Fruit fly (Drosophila melanogaster) whole organism, pupa: ENCODE measurements around the gene CG31777.

Experiments
- CG10348 ChIP-seq: fragments of 200-800 bp; sonication (Bioruptor generic); IDR thresholded peaks from 2 replicates; pipeline ENCODE4 v1.3.6; 2022; ENCODE audit warnings: missing biosample characterization, missing genetic modification characterization
- CG12605 ChIP-seq: fragments of 200-800 bp; sonication (Bioruptor generic); IDR thresholded peaks from 2 replicates; pipeline ENCODE4 v1.3.6; 2022; ENCODE audit warnings: missing biosample characterization, missing genetic modification characterization
- CG13204 ChIP-seq: fragments of 200-800 bp; sonication (Bioruptor generic); optimal IDR thresholded peaks from 2 replicates; lab custom pipeline; 2018; ENCODE audit warnings: missing biosample characterization, mild to moderate bottlenecking, missing genetic modification characterization, moderate library complexity
- CG14655 ChIP-seq: fragments of 200-800 bp; sonication (Bioruptor generic); optimal IDR thresholded peaks from 3 replicates; lab custom pipeline; 2017; ENCODE audit warnings: mild to moderate bottlenecking, missing biosample characterization, missing genetic modification reagents, missing genetic modification characterization
- CG15710 ChIP-seq: fragments of 200-800 bp; sonication (Bioruptor generic); optimal IDR thresholded peaks from 2 replicates; lab custom pipeline; 2018; ENCODE audit warnings: missing biosample characterization, mild to moderate bottlenecking, missing genetic modification characterization, moderate library complexity
- CG17806 ChIP-seq: fragments of 200-800 bp; sonication (Bioruptor generic); optimal IDR thresholded peaks from 2 replicates; lab custom pipeline; 2018; ENCODE audit warnings: missing biosample characterization, mild to moderate bottlenecking, missing genetic modification characterization, moderate library complexity
- CG32121 ChIP-seq: fragments of 200-800 bp; sonication (Bioruptor generic); IDR thresholded peaks from 2 replicates; pipeline ENCODE4 v1.3.6; 2022; ENCODE audit warnings: missing biosample characterization, missing genetic modification characterization
- CG34367 ChIP-seq: fragments of 200-800 bp; sonication (Bioruptor generic); optimal IDR thresholded peaks from 2 replicates; lab custom pipeline; 2018; ENCODE audit warnings: missing biosample characterization, mild to moderate bottlenecking, missing genetic modification characterization
- CG4496 ChIP-seq: fragments of 200-800 bp; sonication (Bioruptor generic); IDR thresholded peaks from 3 replicates; pipeline ENCODE4 v1.3.6; 2022; ENCODE audit warnings: missing biosample characterization, missing genetic modification characterization
- CG8159 ChIP-seq: fragments of 200-800 bp; sonication (Bioruptor generic); optimal IDR thresholded peaks from 3 replicates; lab custom pipeline; 2018; ENCODE audit warnings: missing biosample characterization, mild to moderate bottlenecking, missing genetic modification characterization, moderate library complexity
- CG8301 ChIP-seq: fragments of 200-800 bp; sonication (Bioruptor generic); optimal IDR thresholded peaks from 2 replicates; lab custom pipeline; 2018; ENCODE audit warnings: missing biosample characterization, mild to moderate bottlenecking, missing genetic modification characterization
- CG9948 ChIP-seq: fragments of 200-800 bp; sonication (Bioruptor generic); optimal IDR thresholded peaks from 2 replicates; lab custom pipeline; 2018; ENCODE audit warnings: missing biosample characterization, mild to moderate bottlenecking, missing genetic modification characterization, moderate library complexity
- D1 ChIP-seq: fragments of 200-800 bp; sonication (Bioruptor generic); optimal IDR thresholded peaks from 2 replicates; lab custom pipeline; 2018; ENCODE audit warnings: missing biosample characterization, mild to moderate bottlenecking, missing genetic modification characterization, moderate library complexity
- EcR ChIP-seq: fragments of 200-800 bp; sonication (Bioruptor generic); optimal IDR thresholded peaks from 3 replicates; lab custom pipeline; 2019; ENCODE audit warnings: missing biosample characterization, missing genetic modification characterization, mild to moderate bottlenecking, moderate library complexity, missing genetic modification reagents
- Ets98B ChIP-seq: fragments of 200-800 bp; sonication (Bioruptor generic); IDR thresholded peaks from 2 replicates; pipeline ENCODE4 v1.3.6; 2022; ENCODE audit warnings: missing biosample characterization, missing genetic modification characterization
- Pif1A ChIP-seq: fragments of 200-800 bp; sonication (Bioruptor generic); optimal IDR thresholded peaks from 3 replicates; lab custom pipeline; 2016; ENCODE audit warnings: missing biosample characterization, missing genetic modification characterization
- Pif1B ChIP-seq: fragments of 200-800 bp; sonication (Bioruptor generic); optimal IDR thresholded peaks from 3 replicates; lab custom pipeline; 2016; ENCODE audit warnings: missing biosample characterization, missing genetic modification characterization
- Snoo ChIP-seq: fragments of 200-800 bp; sonication (Bioruptor generic); optimal IDR thresholded peaks from 3 replicates; lab custom pipeline; 2017; ENCODE audit warnings: missing biosample characterization, mild to moderate bottlenecking, missing genetic modification characterization, inconsistent platforms
- fd96Ca ChIP-seq: fragments of 200-800 bp; sonication (Bioruptor generic); IDR thresholded peaks from 3 replicates; pipeline ENCODE4 v1.3.6; 2022; ENCODE audit warnings: missing biosample characterization, missing genetic modification characterization
- gl ChIP-seq: fragments of 200-800 bp; sonication (Bioruptor generic); optimal IDR thresholded peaks from 2 replicates; lab custom pipeline; 2018; ENCODE audit warnings: missing biosample characterization, mild to moderate bottlenecking, missing genetic modification characterization
- rn ChIP-seq: fragments of 200-800 bp; sonication (Bioruptor generic); IDR thresholded peaks from 2 replicates; pipeline ENCODE4 v1.3.6; 2022; ENCODE audit warnings: missing biosample characterization, missing genetic modification characterization

Gene CG31777

DNA sequence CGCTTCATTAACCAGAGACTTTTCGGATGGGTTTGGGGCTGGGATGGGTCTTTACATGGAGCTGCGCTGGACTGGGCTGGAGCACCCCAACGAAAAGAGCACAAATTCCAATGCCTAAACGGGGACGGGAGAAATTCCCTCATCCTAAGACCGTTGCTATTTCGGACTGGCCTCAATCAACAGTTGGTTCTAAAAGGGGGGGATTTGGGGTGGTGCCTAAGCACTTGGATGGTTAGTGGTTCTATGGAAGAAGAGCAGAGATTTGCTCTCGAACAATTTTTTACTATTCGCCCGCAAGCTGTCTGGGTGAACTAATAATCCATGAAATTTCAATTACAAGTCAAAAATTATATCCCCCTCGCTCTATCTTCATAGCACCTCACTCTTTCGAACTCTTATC, 22.8 kb upstream of the CG31777 start:
- TF ChIP-seq CG34367 (tag; lab: Kevin White, UChicago): no peak
- TF ChIP-seq Pif1A (GFP tag; lab: Kevin White, UChicago): no peak
- TF ChIP-seq CG32121 (GFP tag; lab: Robert Waterston, UW): no peak
- TF ChIP-seq EcR (GFP tag; lab: Kevin White, UChicago): no peak
- no peak for TF ChIP-seq Pif1B
- no peak for TF ChIP-seq gl
- TF ChIP-seq CG15710 (tag; lab: Kevin White, UChicago): no peak
- TF ChIP-seq CG13204: no peak
- no peak for TF ChIP-seq CG8301
- no peak for TF ChIP-seq rn (GFP tag; lab: Robert Waterston, UW)
- no peak for TF ChIP-seq Ets98B (GFP tag; lab: Robert Waterston, UW)
- no peak for TF ChIP-seq CG17806 (tag; lab: Kevin White, UChicago)
- TF ChIP-seq CG4496 (GFP tag; lab: Robert Waterston, UW): no peak

DNA sequence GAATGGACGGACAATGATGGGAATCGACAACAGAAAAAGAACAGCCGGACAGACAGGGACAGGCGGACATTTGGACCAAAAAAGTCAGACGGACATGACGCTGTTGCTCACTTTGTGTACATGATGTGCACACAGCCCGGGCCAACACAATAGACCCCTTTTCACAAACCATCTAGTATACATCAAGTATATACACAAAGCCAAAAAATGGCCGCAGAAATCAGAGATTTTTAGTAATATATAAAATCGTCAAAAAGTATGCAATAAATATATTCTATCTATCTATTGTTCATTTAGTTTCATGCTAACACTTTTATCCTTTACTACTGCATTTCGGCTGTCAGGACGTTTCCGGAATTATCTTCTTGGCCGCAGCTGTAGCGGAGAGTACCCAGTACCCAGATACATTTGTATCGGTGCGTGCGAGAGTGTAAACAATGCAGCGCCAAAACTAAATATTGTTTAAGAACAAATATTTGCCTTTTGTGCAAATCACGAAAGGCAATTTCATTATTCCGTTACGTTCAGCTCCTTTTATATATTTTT, 12.6 kb upstream of the CG31777 start:
- TF ChIP-seq CG14655 (GFP tag; lab: Kevin White, UChicago) (no peak), Ets98B (GFP tag; lab: Robert Waterston, UW) (no peak), EcR (GFP tag; lab: Kevin White, UChicago) (no peak), CG8159 (tag; lab: Kevin White, UChicago) (peak; percentile 49), CG32121 (GFP tag; lab: Robert Waterston, UW) (no peak), rn (GFP tag; lab: Robert Waterston, UW) (no peak), CG13204 (no peak), Snoo (tag; lab: Kevin White, UChicago) (no peak), CG17806 (tag; lab: Kevin White, UChicago) (no peak), CG8301 (no peak), CG4496 (GFP tag; lab: Robert Waterston, UW) (0 out of 3 replicates have a peak, but pooled peaks have one; percentile 27), Pif1A (GFP tag; lab: Kevin White, UChicago) (peak; percentile 52), Pif1B (peak; percentile 38), CG10348 (GFP tag; lab: Robert Waterston, UW) (no peak), gl (no peak), CG9948 (tag; lab: Kevin White, UChicago) (no peak), CG34367 (tag; lab: Kevin White, UChicago) (peak; percentile 29), fd96Ca (0 out of 3 replicates have a peak, but pooled peaks have one; percentile 12), D1 (no peak), CG15710 (tag; lab: Kevin White, UChicago) (no peak), CG12605 (GFP tag; lab: Robert Waterston, UW) (no peak)
- TF ChIP-seq, all 21 proteins: peak for 6

DNA sequence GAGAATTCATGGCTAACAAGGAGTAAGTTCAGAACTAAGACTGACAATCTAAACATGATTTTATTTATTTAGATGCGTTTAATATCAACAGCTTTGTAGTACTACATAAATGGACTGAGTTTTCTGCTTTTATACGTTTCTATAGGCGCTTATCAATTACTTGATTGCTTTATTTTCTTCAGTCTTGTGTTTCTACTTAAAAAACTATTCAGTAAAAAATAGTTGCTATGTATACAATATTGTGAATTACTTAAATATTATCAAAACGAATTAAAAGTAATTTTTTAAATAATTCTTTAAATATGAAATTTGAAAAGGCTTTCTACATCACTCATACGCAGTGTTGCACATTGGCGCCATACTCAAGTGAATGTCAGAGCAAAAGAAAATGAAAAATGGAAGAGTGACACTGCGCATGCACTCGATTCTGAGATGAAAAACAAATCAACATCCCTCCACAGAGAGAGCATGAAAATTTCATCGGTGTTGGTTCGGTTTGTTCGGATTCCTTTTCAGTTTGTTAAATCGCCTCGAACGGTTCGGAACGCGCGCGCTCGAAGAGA, 10.9 kb upstream of the CG31777 start, which contains the start of the genes lectin-24A and Shaw:
Gene lectin-24A, minus strand, starts transcription at position 101 of the 563 bp plus-strand sequence.
Gene Shaw, plus strand, starts transcription at position 513 of the 563 bp plus-strand sequence.
- TF ChIP-seq Ets98B (GFP tag; lab: Robert Waterston, UW): no peak
- no peak for TF ChIP-seq gl
- TF ChIP-seq CG32121 (GFP tag; lab: Robert Waterston, UW): no peak
- TF ChIP-seq fd96Ca: no peak
- TF ChIP-seq CG34367 (tag; lab: Kevin White, UChicago): no peak
- TF ChIP-seq EcR (GFP tag; lab: Kevin White, UChicago): no peak
- no peak for TF ChIP-seq CG4496 (GFP tag; lab: Robert Waterston, UW)
- no peak for TF ChIP-seq D1
- TF ChIP-seq CG14655 (GFP tag; lab: Kevin White, UChicago): no peak
- TF ChIP-seq CG9948 (tag; lab: Kevin White, UChicago): no peak
- no peak for TF ChIP-seq CG15710 (tag; lab: Kevin White, UChicago)
- TF ChIP-seq CG10348 (GFP tag; lab: Robert Waterston, UW): no peak
- TF ChIP-seq Snoo (tag; lab: Kevin White, UChicago): no peak
- no peak for TF ChIP-seq CG8301
- no peak for TF ChIP-seq rn (GFP tag; lab: Robert Waterston, UW)
- TF ChIP-seq CG12605 (GFP tag; lab: Robert Waterston, UW): no peak
- TF ChIP-seq Pif1A (GFP tag; lab: Kevin White, UChicago): no peak
- TF ChIP-seq, all 21 proteins: peak for 0

DNA sequence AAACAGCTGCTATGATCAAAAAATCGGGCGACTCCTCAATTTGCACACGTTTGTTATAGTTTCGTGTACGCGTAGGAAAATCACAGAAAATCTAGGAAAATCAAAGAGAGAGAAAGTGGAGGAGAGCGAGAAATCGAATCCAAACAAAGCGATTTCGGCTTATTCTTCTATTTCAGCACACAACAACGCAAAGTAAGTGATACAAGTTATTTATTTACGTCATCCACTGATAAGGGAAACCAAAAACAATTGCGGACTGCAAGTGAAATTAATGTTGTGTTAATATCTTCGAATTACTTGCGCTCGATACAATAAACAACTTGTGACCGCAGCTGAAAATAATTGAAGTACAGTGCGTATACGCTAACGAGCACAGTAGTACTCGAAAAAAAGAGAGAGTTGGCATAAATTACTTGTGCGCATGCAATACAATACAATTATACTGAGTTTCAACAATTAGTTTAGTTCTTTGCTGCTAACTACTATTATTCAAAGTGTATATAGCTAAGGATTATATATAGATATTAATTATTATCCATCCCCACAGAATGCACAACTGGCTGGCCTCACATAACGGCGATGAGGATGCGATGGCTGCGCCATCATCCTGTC, 6.8 kb upstream of the CG31777 start:
- TF ChIP-seq Ets98B (GFP tag; lab: Robert Waterston, UW): no peak; the same call in 1 of the 2 replicates
- TF ChIP-seq fd96Ca: no peak
- no peak for TF ChIP-seq Pif1B

DNA sequence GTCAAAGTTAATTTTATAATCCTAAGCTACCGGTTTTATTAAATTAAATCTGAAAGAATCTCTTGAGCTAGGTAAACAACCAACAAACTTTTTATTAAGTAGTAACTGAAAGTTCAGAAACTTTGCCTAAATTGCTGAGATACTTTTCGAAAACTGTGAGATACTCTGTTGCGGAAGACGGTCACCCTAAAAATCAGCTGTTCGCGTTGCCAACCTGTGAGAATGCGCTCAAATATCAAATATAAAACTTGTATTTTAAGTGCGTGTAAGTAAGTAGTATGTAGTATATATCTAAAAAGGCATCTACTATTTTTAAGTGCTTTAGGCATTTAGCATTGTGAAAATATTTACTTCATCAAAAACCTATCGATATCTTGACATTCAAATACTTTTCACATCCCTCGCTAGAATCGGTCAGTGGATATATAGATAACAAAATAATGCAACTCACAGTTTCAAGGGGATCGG, 6.1 kb upstream of the CG31777 start, which contains the start of the genes CG31955 and CG2818:
Gene CG31955, minus strand, starts transcription at position 157 of the 468 bp plus-strand sequence.
Gene CG2818, plus strand, starts transcription at position 412 of the 468 bp plus-strand sequence.
- TF ChIP-seq Pif1A (GFP tag; lab: Kevin White, UChicago) (no peak), CG8301 (no peak), D1 (no peak), CG9948 (tag; lab: Kevin White, UChicago) (no peak), fd96Ca (no peak), CG15710 (tag; lab: Kevin White, UChicago) (no peak), Pif1B (no peak), gl (no peak), rn (GFP tag; lab: Robert Waterston, UW) (no peak), EcR (GFP tag; lab: Kevin White, UChicago) (no peak), CG10348 (GFP tag; lab: Robert Waterston, UW) (no peak), CG8159 (tag; lab: Kevin White, UChicago) (no peak)
